Fruit fly (Drosophila melanogaster) whole organism, embryonic: Measurements from ENCODE around the gene CG14431.

Experiments used
- CG1233 ChIP-seq: fragments of 200-800 bp; sonication (Bioruptor generic); optimal IDR thresholded peaks from 4 replicates; lab custom pipeline; 2018; ENCODE audit warnings: missing biosample characterization, mild to moderate bottlenecking, missing genetic modification characterization
- CG14860 ChIP-seq: fragments of 200-800 bp; sonication (Bioruptor generic); IDR thresholded peaks from 3 replicates; pipeline ENCODE4 v1.3.6; 2022; ENCODE audit warnings: missing biosample characterization, missing genetic modification characterization; ENCODE audit not compliant: partially characterized antibody
- CG9932 ChIP-seq: fragments of 200-800 bp; sonication (Bioruptor generic); IDR thresholded peaks from 2 replicates; pipeline ENCODE4 v1.3.6; 2022; ENCODE audit warnings: missing biosample characterization, missing genetic modification characterization
- Hr3 ChIP-seq: fragments of 200-800 bp; sonication (Bioruptor generic); optimal IDR thresholded peaks from 3 replicates; lab custom pipeline; 2016; ENCODE audit warnings: missing biosample characterization, missing genetic modification characterization
- Mes4 ChIP-seq: fragments of 200-800 bp; sonication (Bioruptor generic); optimal IDR thresholded peaks from 2 replicates; lab custom pipeline; 2016; ENCODE audit warnings: missing biosample characterization, missing genetic modification characterization
- NK7.1 ChIP-seq: fragments of 200-800 bp; sonication (Bioruptor generic); optimal IDR thresholded peaks from 3 replicates; lab custom pipeline; 2016; ENCODE audit warnings: missing biosample characterization, missing genetic modification characterization

DNA sequence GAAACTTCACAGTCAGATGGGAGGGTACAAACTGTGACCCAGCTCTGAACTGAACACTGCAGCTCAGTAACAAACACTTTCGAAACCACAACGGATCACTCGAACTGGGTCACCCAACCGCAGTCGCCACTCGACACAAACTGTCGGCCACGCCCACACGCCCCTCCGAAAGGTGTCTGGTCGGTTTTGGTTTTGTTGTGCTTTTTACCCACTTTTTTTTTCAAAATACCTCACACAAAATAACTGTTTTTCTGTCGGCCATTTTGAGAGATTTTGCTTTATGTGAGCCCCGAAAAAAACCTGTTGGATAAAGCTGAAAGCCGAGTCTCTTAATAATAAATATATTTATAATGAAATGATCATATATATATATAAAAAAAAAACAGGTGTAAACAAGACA, 83.2 kb downstream of the CG14431 start, which contains the start of gene ogre:
- TF ChIP-seq CG9932 (GFP tag; lab: Robert Waterston, UW) = no peak
- TF ChIP-seq CG1233 (GFP tag; lab: Kevin White, UChicago) = no peak
- TF ChIP-seq Mes4 = no peak
- no peak for TF ChIP-seq CG14860 (GFP tag; lab: Robert Waterston, UW)
- no peak for TF ChIP-seq Hr3 (GFP tag; lab: Kevin White, UChicago)
- TF ChIP-seq NK7.1 (GFP tag; lab: Kevin White, UChicago) = no peak
